Worm (Caenorhabditis elegans) whole organism, mixed stage, embryonic: ENCODE results near the gene Y67D8B.1.
A peak's percentile ranks its signal among the peaks of the same experiment; 100 is the strongest.

Experiments
- M03D4.4 ChIP-seq: sonication (generic microtip); optimal IDR thresholded peaks from 2 replicates; lab custom pipeline; 2017; ENCODE audit warnings: mild to moderate bottlenecking, missing genetic modification characterization, missing compliant biosample characterization
- bed-3 ChIP-seq: fragments of 200-800 bp; sonication (Bioruptor generic); optimal IDR thresholded peaks from 3 replicates; lab custom pipeline; 2018; ENCODE audit warnings: mild to moderate bottlenecking, missing genetic modification characterization, moderate library complexity, missing compliant biosample characterization
- blmp-1 ChIP-seq: fragments of 150-350 bp; optimal IDR thresholded peaks from 2 replicates; lab custom pipeline; 2014; ENCODE audit warnings: missing biosample characterization, missing genetic modification characterization
- ceh-39 ChIP-seq: fragments of 150-350 bp; optimal IDR thresholded peaks from 2 replicates; lab custom pipeline; 2014; ENCODE audit warnings: missing biosample characterization, missing genetic modification characterization
- ceh-43 ChIP-seq: fragments of 200-800 bp; sonication (Bioruptor generic); optimal IDR thresholded peaks from 2 replicates; lab custom pipeline; 2018; ENCODE audit warnings: mild to moderate bottlenecking, missing genetic modification characterization, moderate library complexity, missing compliant biosample characterization
- ceh-83 ChIP-seq: fragments of 200-800 bp; sonication (Bioruptor generic); optimal IDR thresholded peaks from 2 replicates; lab custom pipeline; 2018; ENCODE audit warnings: mild to moderate bottlenecking, missing genetic modification characterization, missing compliant biosample characterization
- ces-1 ChIP-seq: fragments of 150-350 bp; optimal IDR thresholded peaks from 2 replicates; lab custom pipeline; 2014; ENCODE audit warnings: missing biosample characterization, missing genetic modification reagents, missing genetic modification characterization
- drap-1 ChIP-seq: fragments of 200-800 bp; sonication (Bioruptor generic); optimal IDR thresholded peaks from 3 replicates; lab custom pipeline; 2018; ENCODE audit warnings: mild to moderate bottlenecking, missing genetic modification characterization, missing compliant biosample characterization
- elt-1 ChIP-seq: sonication (generic microtip); optimal IDR thresholded peaks from 2 replicates; lab custom pipeline; 2017; ENCODE audit warnings: missing genetic modification characterization, mild to moderate bottlenecking, missing compliant biosample characterization, antibody characterized with exemption, moderate library complexity, borderline replicate concordance; ENCODE audit not compliant: insufficient read depth
- flh-1 ChIP-seq: fragments of 200-800 bp; sonication (Bioruptor generic); optimal IDR thresholded peaks from 2 replicates; lab custom pipeline; 2018; ENCODE audit warnings: mild to moderate bottlenecking, missing genetic modification characterization, moderate library complexity, missing compliant biosample characterization
- ham-2 ChIP-seq: fragments of 200-800 bp; sonication (Bioruptor generic); optimal IDR thresholded peaks from 2 replicates; lab custom pipeline; 2018; ENCODE audit warnings: mild to moderate bottlenecking, missing genetic modification characterization, missing compliant biosample characterization
- hlh-1 ChIP-seq: fragments of 150-350 bp; optimal IDR thresholded peaks from 2 replicates; lab custom pipeline; 2014; ENCODE audit warnings: missing biosample characterization, missing genetic modification reagents, missing genetic modification characterization
- lin-13 ChIP-seq: fragments of 150-350 bp; optimal IDR thresholded peaks from 2 replicates; lab custom pipeline; 2014; ENCODE audit warnings: missing biosample characterization, missing genetic modification characterization
- lin-32 ChIP-seq: fragments of 200-800 bp; sonication (Bioruptor generic); optimal IDR thresholded peaks from 2 replicates; lab custom pipeline; 2018; ENCODE audit warnings: mild to moderate bottlenecking, missing genetic modification characterization, missing compliant biosample characterization
- lsy-2 ChIP-seq: fragments of 150-350 bp; optimal IDR thresholded peaks from 2 replicates; lab custom pipeline; 2014; ENCODE audit warnings: missing biosample characterization, missing genetic modification characterization
- mab-5 ChIP-seq: fragments of 150-350 bp; optimal IDR thresholded peaks from 2 replicates; lab custom pipeline; 2014; ENCODE audit warnings: missing biosample characterization, missing genetic modification characterization
- mep-1 ChIP-seq: fragments of 150-350 bp; optimal IDR thresholded peaks from 2 replicates; lab custom pipeline; 2017; ENCODE audit warnings: missing biosample characterization, missing genetic modification reagents, missing genetic modification characterization, inconsistent platforms
- mls-2 ChIP-seq: sonication (generic microtip); optimal IDR thresholded peaks from 2 replicates; lab custom pipeline; 2016; ENCODE audit warnings: mild to moderate bottlenecking, missing genetic modification characterization, moderate library complexity, missing compliant biosample characterization
- nhr-12 ChIP-seq: fragments of 150-350 bp; optimal IDR thresholded peaks from 2 replicates; lab custom pipeline; 2014; ENCODE audit warnings: missing biosample characterization, missing genetic modification characterization
- nhr-2 ChIP-seq: fragments of 150-350 bp; optimal IDR thresholded peaks from 2 replicates; lab custom pipeline; 2014; ENCODE audit warnings: missing biosample characterization, missing genetic modification characterization
- nhr-237 ChIP-seq: fragments of 150-350 bp; optimal IDR thresholded peaks from 2 replicates; lab custom pipeline; 2014; ENCODE audit warnings: missing biosample characterization, missing genetic modification characterization
- nhr-28 ChIP-seq: fragments of 150-350 bp; optimal IDR thresholded peaks from 2 replicates; lab custom pipeline; 2014; ENCODE audit warnings: missing biosample characterization, missing genetic modification characterization
- pha-4 ChIP-seq: fragments of 150-350 bp; optimal IDR thresholded peaks from 2 replicates; lab custom pipeline; 2018; ENCODE audit warnings: missing biosample characterization, missing genetic modification reagents, missing genetic modification characterization
- sem-2 ChIP-seq: fragments of 200-800 bp; sonication (Bioruptor generic); optimal IDR thresholded peaks from 2 replicates; lab custom pipeline; 2018; ENCODE audit warnings: mild to moderate bottlenecking, missing genetic modification characterization, missing compliant biosample characterization
- snpc-4 ChIP-seq: fragments of 150-350 bp; optimal IDR thresholded peaks from 2 replicates; lab custom pipeline; 2014; ENCODE audit warnings: missing biosample characterization, missing genetic modification characterization
- sptf-1 ChIP-seq: sonication (generic microtip); optimal IDR thresholded peaks from 2 replicates; lab custom pipeline; 2017; ENCODE audit warnings: mild to moderate bottlenecking, missing genetic modification characterization, moderate library complexity, missing compliant biosample characterization
- unc-120 ChIP-seq: sonication (generic microtip); optimal IDR thresholded peaks from 2 replicates; lab custom pipeline; 2017; ENCODE audit warnings: missing genetic modification characterization, missing compliant biosample characterization; ENCODE audit not compliant: poor library complexity, severe bottlenecking
- unc-39 ChIP-seq: fragments of 150-350 bp; optimal IDR thresholded peaks from 2 replicates; lab custom pipeline; 2014; ENCODE audit warnings: missing biosample characterization, missing genetic modification characterization
- zip-8 ChIP-seq: fragments of 150-350 bp; optimal IDR thresholded peaks from 2 replicates; lab custom pipeline; 2014; ENCODE audit warnings: missing biosample characterization, missing genetic modification characterization

Gene Y67D8B.1

ce11 chrIV:3158175-3158574 is 14.2 kb downstream of the Y67D8B.1 start:
- TF ChIP-seq elt-1 (tag; lab: Kevin White, UChicago) (no peak), nhr-2 (no peak), lin-32 (GFP tag; lab: Kevin White, UChicago) (no peak), zip-8 (tag; lab: Kevin White, UChicago) (no peak), bed-3 (GFP tag; lab: Kevin White, UChicago) (no peak), ceh-43 (no peak), unc-39 (tag; lab: Kevin White, UChicago) (no peak)

ce11 chrIV:3151061-3151460 is 21.3 kb downstream of the Y67D8B.1 start, which contains the start of gene T23E1.1:
TSS of gene T23E1.1 (plus strand) at chrIV:3151361.
- TF ChIP-seq elt-1 (tag; lab: Kevin White, UChicago) (no peak), mls-2 (tag; lab: Kevin White, UChicago) (no peak), mep-1 (no peak), lin-13 (tag; lab: Kevin White, UChicago) (no peak)

ce11 chrIV:3145587-3145986 is 26.8 kb downstream of the Y67D8B.1 start, which contains the start of gene T23E1.3:
TSS of gene T23E1.3 (plus strand) at chrIV:3145887.
- TF ChIP-seq snpc-4 (tag; lab: Kevin White, UChicago) (no peak), ceh-43 (no peak), mep-1 (no peak), lin-32 (GFP tag; lab: Kevin White, UChicago) (no peak), mab-5 (tag; lab: Kevin White, UChicago) (no peak), sem-2 (GFP tag; lab: Kevin White, UChicago) (no peak), ceh-39 (tag; lab: Kevin White, UChicago) (no peak), nhr-12 (tag; lab: Kevin White, UChicago) (no peak), drap-1 (no peak), ham-2 (no peak), blmp-1 (no peak), nhr-2 (no peak), sptf-1 (tag; lab: Kevin White, UChicago) (no peak)

ce11 chrIV:3136493-3136892 is 35.9 kb downstream of the Y67D8B.1 start:
- TF ChIP-seq mep-1, result peak; percentile 40
- TF ChIP-seq nhr-28 (tag; lab: Kevin White, UChicago), result no peak

- TF ChIP-seq ceh-83 (GFP tag; lab: Kevin White, UChicago), result no peak
- peak; percentile 85 for TF ChIP-seq ces-1 (GFP tag; lab: Kevin White, UChicago)
- TF ChIP-seq mls-2 (tag; lab: Kevin White, UChicago), result peak; percentile 18
Observed at ce11 chrIV:3135000-3135399, 37.4 kb downstream of the Y67D8B.1 start.

ce11 chrIV:3133099-3133817 is 39.2 kb downstream of the Y67D8B.1 start, which contains the start of gene mca-3:
TSS of gene mca-3 (minus strand) at chrIV:3133149.
- TF ChIP-seq drap-1, result no peak
- no peak for TF ChIP-seq ceh-83 (GFP tag; lab: Kevin White, UChicago)
- no peak for TF ChIP-seq ceh-39 (tag; lab: Kevin White, UChicago)
- no peak for TF ChIP-seq sem-2 (GFP tag; lab: Kevin White, UChicago)
- no peak for TF ChIP-seq lin-32 (GFP tag; lab: Kevin White, UChicago)
- no peak for TF ChIP-seq nhr-2

- TF ChIP-seq unc-120 (tag; lab: Kevin White, UChicago) (no peak), nhr-28 (tag; lab: Kevin White, UChicago) (no peak), drap-1 (no peak), nhr-12 (tag; lab: Kevin White, UChicago) (no peak), sem-2 (GFP tag; lab: Kevin White, UChicago) (no peak), lin-32 (GFP tag; lab: Kevin White, UChicago) (no peak), flh-1 (GFP tag; lab: Kevin White, UChicago) (no peak), lin-13 (tag; lab: Kevin White, UChicago) (no peak), zip-8 (tag; lab: Kevin White, UChicago) (no peak), mab-5 (tag; lab: Kevin White, UChicago) (no peak), ham-2 (no peak), nhr-237 (tag; lab: Kevin White, UChicago) (no peak), ceh-43 (no peak), pha-4 (tag; lab: Kevin White, UChicago) (no peak), sptf-1 (tag; lab: Kevin White, UChicago) (no peak), lsy-2 (tag; lab: Kevin White, UChicago) (peak; percentile 57), M03D4.4 (tag; lab: Kevin White, UChicago) (no peak), hlh-1 (tag; lab: Kevin White, UChicago) (peak; percentile 13)
Observed at ce11 chrIV:3131871-3132586, 40.4 kb downstream of the Y67D8B.1 start.
